Fruit fly (Drosophila melanogaster) whole organism, prepupa: Measurements from ENCODE around the gene CG32487.

Source experiments
- CG3919 ChIP-seq: fragments of 200-800 bp; sonication (Bioruptor generic); optimal IDR thresholded peaks from 3 replicates; lab custom pipeline; 2016; ENCODE audit warnings: missing biosample characterization, missing genetic modification characterization
- CG6854 ChIP-seq: fragments of 200-800 bp; sonication (Bioruptor generic); optimal IDR thresholded peaks from 2 replicates; lab custom pipeline; 2017; ENCODE audit warnings: missing biosample characterization, mild to moderate bottlenecking, missing genetic modification characterization
- CG8119 ChIP-seq: fragments of 200-800 bp; sonication (Bioruptor generic); IDR thresholded peaks from 3 replicates; pipeline ENCODE4 v1.3.6; 2022; ENCODE audit warnings: missing biosample characterization, missing genetic modification characterization
- CG9139 ChIP-seq: fragments of 200-800 bp; sonication (Bioruptor generic); optimal IDR thresholded peaks from 3 replicates; lab custom pipeline; 2017; ENCODE audit warnings: missing biosample characterization, mild to moderate bottlenecking, missing genetic modification characterization
- Eip93F ChIP-seq: fragments of 200-800 bp; sonication (Bioruptor generic); optimal IDR thresholded peaks from 2 replicates; lab custom pipeline; 2016; ENCODE audit warnings: missing biosample characterization, mild to moderate bottlenecking, missing genetic modification characterization
- Ets21C ChIP-seq: fragments of 200-800 bp; sonication (Bioruptor generic); optimal IDR thresholded peaks from 3 replicates; lab custom pipeline; 2016; ENCODE audit warnings: missing biosample characterization, missing genetic modification characterization
- Hr39 ChIP-seq: fragments of 200-800 bp; sonication (Bioruptor generic); optimal IDR thresholded peaks from 2 replicates; lab custom pipeline; 2016; ENCODE audit warnings: missing biosample characterization, missing genetic modification characterization
- achi ChIP-seq: fragments of 200-800 bp; sonication (Bioruptor generic); optimal IDR thresholded peaks from 3 replicates; lab custom pipeline; 2016; ENCODE audit warnings: missing biosample characterization, missing genetic modification characterization
- fkh ChIP-seq: fragments of 200-800 bp; sonication (Bioruptor generic); optimal IDR thresholded peaks from 3 replicates; lab custom pipeline; 2017; ENCODE audit warnings: missing biosample characterization, mild to moderate bottlenecking, missing genetic modification characterization, moderate library complexity
- spab ChIP-seq: fragments of 200-800 bp; sonication (Bioruptor generic); optimal IDR thresholded peaks from 2 replicates; lab custom pipeline; 2017; ENCODE audit warnings: missing biosample characterization, mild to moderate bottlenecking, missing genetic modification characterization, missing genetic modification reagents

DNA sequence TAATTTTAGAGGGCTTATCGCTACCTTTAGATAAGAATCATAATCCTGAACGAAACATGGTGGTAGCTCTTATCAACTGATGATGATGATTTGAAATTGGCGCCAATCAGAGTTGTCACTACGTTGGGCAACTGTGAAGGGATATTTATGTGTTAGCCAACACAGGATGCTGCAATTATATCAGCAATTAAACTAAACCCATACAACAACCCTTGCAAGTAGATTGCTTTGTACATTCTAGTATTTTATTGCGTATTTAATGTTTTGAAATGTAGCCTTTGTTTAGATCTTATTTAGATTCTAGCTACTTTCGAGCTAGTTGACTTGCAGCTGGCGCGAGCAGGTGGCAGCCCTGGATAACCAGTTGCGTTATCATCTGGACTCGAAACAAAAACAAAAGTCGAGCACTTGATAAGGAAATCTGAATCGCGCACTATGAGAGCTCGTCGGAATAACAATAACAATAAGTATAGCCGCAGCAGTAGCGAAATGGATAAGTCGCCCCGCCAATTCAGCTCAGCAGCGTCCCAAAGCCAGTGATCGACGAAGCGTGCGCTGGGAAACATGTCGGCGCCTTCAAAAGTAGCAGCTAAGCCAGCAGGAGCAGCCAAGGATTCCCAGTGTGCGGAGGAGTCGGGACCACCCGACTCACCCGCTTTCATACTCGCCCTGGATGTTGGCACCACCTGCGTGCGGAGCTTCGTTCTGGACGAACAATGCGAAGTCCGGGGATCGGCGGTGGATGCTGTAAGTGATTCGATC lies 35.2 kb upstream of the CG32487 start, which contains the start of gene CG1271:
- no peak for TF ChIP-seq Ets21C
- TF ChIP-seq CG3919 (GFP tag; lab: Kevin White, UChicago) = peak; percentile 69
- TF ChIP-seq fkh (GFP tag; lab: Kevin White, UChicago) = no peak
- peak; percentile 46; the same call in 1 of the 3 replicates for TF ChIP-seq CG8119 (GFP tag; lab: Robert Waterston, UW)
- no peak for TF ChIP-seq Hr39 (GFP tag; lab: Kevin White, UChicago)
- TF ChIP-seq CG9139 (GFP tag; lab: Kevin White, UChicago) = no peak
- TF ChIP-seq CG6854 (GFP tag; lab: Kevin White, UChicago) = peak; percentile 6
- no peak for TF ChIP-seq Eip93F (GFP tag; lab: Kevin White, UChicago)
- TF ChIP-seq achi (GFP tag; lab: Kevin White, UChicago) = peak; percentile 42
- TF ChIP-seq spab (GFP tag; lab: Kevin White, UChicago) = no peak
